Worm (Caenorhabditis elegans): ENCODE measurements around the gene daf-9.

daf-9 gene

DNA sequence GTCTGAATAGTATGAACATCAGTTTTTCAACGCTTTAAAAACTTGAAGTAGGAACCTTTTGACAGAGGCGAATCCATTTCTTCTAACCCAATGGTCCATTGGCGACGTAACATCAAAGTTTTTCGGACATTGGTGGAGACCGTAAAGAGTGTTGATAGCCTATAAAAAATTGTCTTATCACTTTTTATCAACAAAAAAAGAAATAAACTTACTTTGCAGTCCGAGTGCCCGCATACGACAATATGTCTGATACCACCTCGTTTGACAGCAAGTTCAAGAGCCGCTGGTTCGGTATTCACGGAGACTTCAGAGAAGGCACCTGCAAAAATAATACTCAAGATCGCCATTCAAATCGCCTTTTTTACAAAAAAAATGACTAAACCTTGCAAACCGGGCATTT, 6.6 kb downstream of the daf-9 start:
- no peak for TF ChIP-seq nhr-28 (tag; optimal IDR thresholded peaks at IDR 0.05)
- no peak for TF ChIP-seq nhr-6 (tag; optimal IDR thresholded peaks at IDR 0.05)
- peak; percentile 60 for TF ChIP-seq aha-1 (tag)
- TF ChIP-seq mes-2 (tag; optimal IDR thresholded peaks at IDR 0.05; ENCODE audit: poor library complexity, severe bottlenecking), result no peak
- TF ChIP-seq T26A8.4 (GFP tag; IDR thresholded peaks at IDR 0.05), result no peak
- TF ChIP-seq hif-1 (tag; optimal IDR thresholded peaks at IDR 0.05), result no peak
- no peak for TF ChIP-seq daf-16 (GFP tag; optimal IDR thresholded peaks at IDR 0.05)
- peak; percentile 41 for TF ChIP-seq daf-16 (tag; optimal IDR thresholded peaks at IDR 0.05)
- TF ChIP-seq unc-62 (GFP tag; optimal IDR thresholded peaks at IDR 0.05 in 1 of 2), result no peak
- no peak for TF ChIP-seq unc-62 (tag; optimal IDR thresholded peaks at IDR 0.05)
- no peak for TF ChIP-seq F49E8.2 (tag; optimal IDR thresholded peaks at IDR 0.05; ENCODE audit: borderline replicate concordance)
- TF ChIP-seq dmd-6 (GFP tag; IDR thresholded peaks at IDR 0.05), result peak; percentile 22; the same call in 1 of the 2 replicates
- peak; percentile 60; the same call in 1 of the 2 replicates for TF ChIP-seq php-3 (GFP tag; IDR thresholded peaks at IDR 0.05)
- no peak for TF ChIP-seq fos-1 (tag; optimal IDR thresholded peaks at IDR 0.05)
- no peak for TF ChIP-seq nhr-10 (tag; optimal IDR thresholded peaks at IDR 0.05)

DNA sequence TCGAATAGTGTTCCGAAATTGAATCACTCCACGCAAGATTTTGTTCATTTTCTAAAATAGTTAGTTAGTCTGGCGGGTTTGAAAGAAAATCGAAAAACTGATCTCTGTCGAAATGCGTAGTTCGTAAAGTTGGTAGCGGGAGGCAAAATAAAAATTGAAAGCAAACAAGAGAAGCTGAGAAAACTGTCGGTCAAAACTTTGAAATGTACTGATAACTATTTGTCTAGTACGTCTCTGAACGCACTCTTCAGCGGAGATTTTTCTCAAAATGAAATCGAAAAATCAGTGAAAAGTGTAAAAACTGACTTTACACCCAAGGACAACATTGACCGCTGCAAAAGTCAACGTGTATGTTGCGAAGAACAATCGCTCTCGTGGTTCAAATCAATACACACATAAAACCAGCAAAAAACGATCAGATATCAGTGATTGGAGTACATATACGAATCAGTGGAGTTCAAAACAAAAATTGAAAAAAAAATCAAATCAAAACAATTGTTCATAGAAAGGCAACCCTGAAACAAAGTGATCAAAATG, 8.0 kb downstream of the daf-9 start, which contains the start of gene bca-1:
bca-1 (minus strand) TSS at position 51 of the 537 bp plus-strand sequence.
- TF ChIP-seq F10B5.3 (tag; optimal IDR thresholded peaks at IDR 0.05) (no peak), madf-9 (GFP tag; conservative IDR thresholded peaks at IDR 0.05) (no peak), daf-12 (tag; optimal IDR thresholded peaks at IDR 0.05) (no peak), nhr-25 (tag; optimal IDR thresholded peaks at IDR 0.05; ENCODE audit: borderline replicate concordance, insufficient read depth) (peak; percentile 14), lin-1 (GFP tag; IDR thresholded peaks at IDR 0.05) (no peak), dve-1 (tag; optimal IDR thresholded peaks at IDR 0.05; ENCODE audit: insufficient read depth) (peak; percentile 63), nhr-11 (tag; optimal IDR thresholded peaks at IDR 0.05) (peak; percentile 35), F44E2.7 (GFP tag; IDR thresholded peaks at IDR 0.05) (no peak), zfp-2 (tag; optimal IDR thresholded peaks at IDR 0.05) (no peak), hif-1 (tag; optimal IDR thresholded peaks at IDR 0.05) (peak in 1 of 2 experiments; percentile 24), unc-62 (GFP tag; optimal IDR thresholded peaks at IDR 0.05 in 1 of 2) (peak in 1 of 2 experiments; percentile 92), unc-62 (tag; optimal IDR thresholded peaks at IDR 0.05) (no peak), ceh-44 (GFP tag; IDR thresholded peaks at IDR 0.05) (no peak), aha-1 (tag) (peak; percentile 77), lin-29 (GFP tag; IDR thresholded peaks at IDR 0.05) (no peak), ceh-28 (tag; optimal IDR thresholded peaks at IDR 0.05) (no peak), Y105C5A.15 (GFP tag; IDR thresholded peaks at IDR 0.05) (no peak), php-3 (GFP tag; IDR thresholded peaks at IDR 0.05) (no peak), saeg-2 (GFP tag; IDR thresholded peaks at IDR 0.05) (no peak), hlh-30 (tag; optimal IDR thresholded peaks at IDR 0.05; ENCODE audit: insufficient read depth) (peak; percentile 84), lin-13 (GFP tag; optimal IDR thresholded peaks at IDR 0.05) (no peak), mes-2 (tag; optimal IDR thresholded peaks at IDR 0.05; ENCODE audit: poor library complexity, severe bottlenecking) (no peak), fkh-10 (GFP tag; optimal IDR thresholded peaks at IDR 0.05) (no peak), nhr-6 (tag; optimal IDR thresholded peaks at IDR 0.05) (no peak), pha-4 (GFP tag; IDR thresholded peaks at IDR 0.05) (no peak), pha-4 (tag; optimal IDR thresholded peaks at IDR 0.05) (peak; percentile 5), lin-15B (tag; optimal IDR thresholded peaks at IDR 0.05) (no peak), tag-97 (GFP tag; IDR thresholded peaks at IDR 0.05) (no peak), mep-1 (tag; optimal IDR thresholded peaks at IDR 0.05) (peak; percentile 59), ama-1 (optimal IDR thresholded peaks at IDR 0.05) (peak; percentile 37), dmd-6 (GFP tag; IDR thresholded peaks at IDR 0.05) (peak; percentile 70), T20F7.1 (GFP tag; optimal IDR thresholded peaks at IDR 0.05) (no peak), nhr-111 (GFP tag; optimal IDR thresholded peaks at IDR 0.05) (no peak), F26F4.8 (GFP tag; conservative IDR thresholded peaks at IDR 0.05) (no peak), daf-16 (GFP tag; optimal IDR thresholded peaks at IDR 0.05) (peak in 1 of 2 experiments; percentile 22), daf-16 (tag; optimal IDR thresholded peaks at IDR 0.05) (peak; percentile 53), ceh-20 (GFP tag; IDR thresholded peaks at IDR 0.05) (no peak), hlh-11 (tag; optimal IDR thresholded peaks at IDR 0.05) (peak; percentile 65), nhr-10 (tag; optimal IDR thresholded peaks at IDR 0.05) (peak; percentile 64), Y75B8A.6 (GFP tag; IDR thresholded peaks at IDR 0.05) (no peak), snpc-4 (tag; optimal IDR thresholded peaks at IDR 0.05) (no peak), nhr-28 (tag; optimal IDR thresholded peaks at IDR 0.05) (peak; percentile 68), dmd-9 (GFP tag; IDR thresholded peaks at IDR 0.05) (no peak), mdl-1 (tag; optimal IDR thresholded peaks at IDR 0.05) (peak in 1 of 2 experiments; percentile 49)
